Fruit fly (Drosophila melanogaster) whole organism, embryonic: ENCODE measurements around the gene CG33631.

Experiments used
- Ada2b ChIP-seq: fragments of 200-800 bp; sonication (Bioruptor generic); IDR thresholded peaks from 2 replicates; pipeline ENCODE4 v1.3.6; 2022; ENCODE audit warnings: missing biosample characterization, missing genetic modification characterization
- Atf6 ChIP-seq: fragments of 200-800 bp; sonication (Bioruptor generic); IDR thresholded peaks from 2 replicates; pipeline ENCODE4 v1.3.6; 2022; ENCODE audit warnings: missing biosample characterization, missing genetic modification characterization
- CG10462 ChIP-seq: fragments of 200-800 bp; sonication (Bioruptor generic); optimal IDR thresholded peaks from 2 replicates; lab custom pipeline; 2016; ENCODE audit warnings: missing biosample characterization, missing genetic modification characterization
- CG12071 ChIP-seq: fragments of 200-800 bp; sonication (Bioruptor generic); optimal IDR thresholded peaks from 3 replicates; lab custom pipeline; 2018; ENCODE audit warnings: missing biosample characterization, mild to moderate bottlenecking, missing genetic modification characterization
- CG12391 ChIP-seq: fragments of 200-800 bp; sonication (Bioruptor generic); optimal IDR thresholded peaks from 3 replicates; lab custom pipeline; 2018; ENCODE audit warnings: missing biosample characterization, mild to moderate bottlenecking, missing genetic modification characterization, moderate library complexity
- CG17385 ChIP-seq: fragments of 200-800 bp; sonication (Bioruptor generic); optimal IDR thresholded peaks from 3 replicates; lab custom pipeline; 2018; ENCODE audit warnings: missing biosample characterization, mild to moderate bottlenecking, missing genetic modification characterization
- CG17829 ChIP-seq: fragments of 200-800 bp; optimal IDR thresholded peaks from 2 replicates; lab custom pipeline; 2019; ENCODE audit warnings: missing biosample characterization, mild to moderate bottlenecking, missing genetic modification characterization, moderate library complexity
- CG2712 ChIP-seq: fragments of 200-800 bp; optimal IDR thresholded peaks from 3 replicates; lab custom pipeline; 2019; ENCODE audit warnings: missing biosample characterization, mild to moderate bottlenecking, missing genetic modification characterization, moderate library complexity
- CG3847 ChIP-seq: fragments of 200-800 bp; sonication (Bioruptor generic); IDR thresholded peaks from 2 replicates; pipeline ENCODE4 v1.3.6; 2022; ENCODE audit warnings: missing biosample characterization, missing genetic modification characterization
- CG5953 ChIP-seq: fragments of 200-800 bp; sonication (Bioruptor generic); IDR thresholded peaks from 2 replicates; pipeline ENCODE4 v1.3.6; 2022; ENCODE audit warnings: missing biosample characterization, missing genetic modification characterization
- CG6689 ChIP-seq: fragments of 200-800 bp; sonication (Bioruptor generic); IDR thresholded peaks from 2 replicates; pipeline ENCODE4 v1.3.6; 2022; ENCODE audit warnings: missing biosample characterization, missing genetic modification characterization
- CG6791 ChIP-seq: fragments of 200-800 bp; sonication (Bioruptor generic); IDR thresholded peaks from 3 replicates; pipeline ENCODE4 v1.3.6; 2022; ENCODE audit warnings: missing biosample characterization, missing genetic modification characterization; ENCODE audit not compliant: partially characterized antibody
- CG7786 ChIP-seq: fragments of 200-800 bp; sonication (Bioruptor generic); optimal IDR thresholded peaks from 2 replicates; lab custom pipeline; 2016; ENCODE audit warnings: missing biosample characterization, missing genetic modification characterization
- CG9437 ChIP-seq: fragments of 200-800 bp; sonication (Bioruptor generic); optimal IDR thresholded peaks from 2 replicates; lab custom pipeline; 2018; ENCODE audit warnings: missing biosample characterization, mild to moderate bottlenecking, missing genetic modification characterization
- CG9609 ChIP-seq: fragments of 200-800 bp; sonication (Bioruptor generic); optimal IDR thresholded peaks from 3 replicates; lab custom pipeline; 2016; ENCODE audit warnings: missing biosample characterization, missing genetic modification characterization
- Chrac-16 ChIP-seq: fragments of 200-800 bp; sonication (Bioruptor generic); optimal IDR thresholded peaks from 3 replicates; lab custom pipeline; 2016; ENCODE audit warnings: missing biosample characterization, missing genetic modification characterization
- Dad ChIP-seq: fragments of 200-800 bp; sonication (Bioruptor generic); optimal IDR thresholded peaks from 3 replicates; lab custom pipeline; 2016; ENCODE audit warnings: missing biosample characterization, missing genetic modification characterization
- Dbx ChIP-seq: fragments of 200-800 bp; sonication (Bioruptor generic); IDR thresholded peaks from 3 replicates; pipeline ENCODE4 v1.3.6; 2022; ENCODE audit warnings: missing biosample characterization, missing genetic modification characterization
- Deaf1 ChIP-seq: fragments of 200-800 bp; optimal IDR thresholded peaks from 3 replicates; lab custom pipeline; 2019; ENCODE audit warnings: missing biosample characterization, mild to moderate bottlenecking, missing genetic modification characterization, moderate library complexity
- Dll ChIP-seq: fragments of 200-800 bp; sonication (Bioruptor generic); IDR thresholded peaks from 4 replicates; pipeline ENCODE4 v1.3.6; 2022; ENCODE audit warnings: missing biosample characterization, missing genetic modification characterization; ENCODE audit not compliant: partially characterized antibody
- Doc3 ChIP-seq: fragments of 200-800 bp; sonication (Bioruptor generic); IDR thresholded peaks from 3 replicates; pipeline ENCODE4 v1.3.6; 2022; ENCODE audit warnings: missing biosample characterization, missing genetic modification characterization; ENCODE audit not compliant: partially characterized antibody
- Drgx ChIP-seq: fragments of 200-800 bp; sonication (Bioruptor generic); IDR thresholded peaks from 2 replicates; pipeline ENCODE4 v1.3.6; 2022; ENCODE audit warnings: missing biosample characterization, missing genetic modification characterization
- Ets65A ChIP-seq: fragments of 200-800 bp; sonication (Bioruptor generic); peaks from one replicate; lab custom pipeline; 2016; ENCODE audit warnings: missing biosample characterization, missing genetic modification characterization
- Hey ChIP-seq: fragments of 200-800 bp; sonication (Bioruptor generic); optimal IDR thresholded peaks from 3 replicates; lab custom pipeline; 2018; ENCODE audit warnings: missing biosample characterization, mild to moderate bottlenecking, missing genetic modification characterization
- Hmx ChIP-seq: fragments of 200-800 bp; sonication (Bioruptor generic); optimal IDR thresholded peaks from 2 replicates; lab custom pipeline; 2016; ENCODE audit warnings: missing biosample characterization, missing genetic modification characterization
- MESR4 ChIP-seq: fragments of 200-800 bp; sonication (Bioruptor generic); optimal IDR thresholded peaks from 2 replicates; lab custom pipeline; 2018; ENCODE audit warnings: missing biosample characterization, mild to moderate bottlenecking, missing genetic modification characterization, moderate library complexity
- Meics ChIP-seq: fragments of 200-800 bp; sonication (Bioruptor generic); optimal IDR thresholded peaks from 2 replicates; lab custom pipeline; 2017; ENCODE audit warnings: missing biosample characterization, mild to moderate bottlenecking, missing genetic modification characterization
- Nf-YA ChIP-seq: fragments of 200-800 bp; sonication (Bioruptor generic); IDR thresholded peaks from 2 replicates; pipeline ENCODE4 v1.3.6; 2022; ENCODE audit warnings: missing biosample characterization, missing genetic modification characterization
- amos ChIP-seq: fragments of 200-800 bp; sonication (Bioruptor generic); IDR thresholded peaks from 2 replicates; pipeline ENCODE4 v1.3.6; 2022; ENCODE audit warnings: missing biosample characterization, missing genetic modification characterization; ENCODE audit not compliant: partially characterized antibody
- bigmax ChIP-seq: fragments of 200-800 bp; sonication (Bioruptor generic); optimal IDR thresholded peaks from 2 replicates; lab custom pipeline; 2018; ENCODE audit warnings: missing biosample characterization, mild to moderate bottlenecking, missing genetic modification characterization
- crc ChIP-seq: fragments of 200-800 bp; sonication (Bioruptor generic); optimal IDR thresholded peaks from 2 replicates; lab custom pipeline; 2016; ENCODE audit warnings: missing biosample characterization, missing genetic modification characterization
- crp ChIP-seq, 2 experiments: fragments of 200-800 bp; sonication (Bioruptor generic); optimal IDR thresholded peaks; 2 replicates in 1 of 2; 3 replicates in 1 of 2; lab custom pipeline; 2017; ENCODE audit warnings: missing biosample characterization in 2 of 2, missing genetic modification characterization in 2 of 2, mild to moderate bottlenecking in 1 of 2, moderate library complexity in 1 of 2
- cwo ChIP-seq: fragments of 200-800 bp; sonication (Bioruptor generic); optimal IDR thresholded peaks from 3 replicates; lab custom pipeline; 2017; ENCODE audit warnings: missing biosample characterization, missing genetic modification characterization, mild to moderate bottlenecking, moderate library complexity, missing genetic modification reagents
- dan ChIP-seq: fragments of 200-800 bp; sonication (Bioruptor generic); IDR thresholded peaks from 2 replicates; pipeline ENCODE4 v1.3.6; 2022; ENCODE audit warnings: missing biosample characterization, missing genetic modification characterization
- dimm ChIP-seq: fragments of 200-800 bp; sonication (Bioruptor generic); IDR thresholded peaks from 2 replicates; pipeline ENCODE4 v1.3.6; 2022; ENCODE audit warnings: missing biosample characterization, missing genetic modification characterization
- ftz-f1 ChIP-seq: fragments of 200-800 bp; sonication (Bioruptor generic); optimal IDR thresholded peaks from 2 replicates; lab custom pipeline; 2016; ENCODE audit warnings: missing biosample characterization, missing genetic modification characterization
- gem ChIP-seq: fragments of 200-800 bp; sonication (Bioruptor generic); optimal IDR thresholded peaks from 2 replicates; lab custom pipeline; 2019; ENCODE audit warnings: missing biosample characterization, mild to moderate bottlenecking, missing genetic modification characterization, moderate library complexity
- gro ChIP-seq: fragments of 200-800 bp; sonication (Bioruptor generic); optimal IDR thresholded peaks from 2 replicates; lab custom pipeline; 2016; ENCODE audit warnings: missing biosample characterization, missing genetic modification characterization
- lbe ChIP-seq: fragments of 200-800 bp; sonication (Bioruptor generic); optimal IDR thresholded peaks from 2 replicates; lab custom pipeline; 2016; ENCODE audit warnings: missing biosample characterization, mild to moderate bottlenecking, missing genetic modification characterization
- onecut ChIP-seq: fragments of 200-800 bp; sonication (Bioruptor generic); IDR thresholded peaks from 2 replicates; pipeline ENCODE4 v1.3.6; 2022; ENCODE audit warnings: missing biosample characterization, missing genetic modification characterization
- p53 ChIP-seq: fragments of 200-800 bp; sonication (Bioruptor generic); optimal IDR thresholded peaks from 2 replicates; lab custom pipeline; 2016; ENCODE audit warnings: missing biosample characterization, missing genetic modification characterization
- sens ChIP-seq: fragments of 200-800 bp; sonication (Bioruptor generic); peaks from one replicate; lab custom pipeline; 2016; ENCODE audit warnings: missing biosample characterization, missing genetic modification characterization
- sob ChIP-seq: fragments of 200-800 bp; sonication (Bioruptor generic); IDR thresholded peaks from 2 replicates; pipeline ENCODE4 v1.3.6; 2022; ENCODE audit warnings: missing biosample characterization, missing genetic modification characterization
- tap ChIP-seq: fragments of 200-800 bp; optimal IDR thresholded peaks from 3 replicates; lab custom pipeline; 2019; ENCODE audit warnings: missing biosample characterization, mild to moderate bottlenecking, missing genetic modification characterization, moderate library complexity
- wor ChIP-seq: fragments of 200-800 bp; sonication (Bioruptor generic); IDR thresholded peaks from 2 replicates; pipeline ENCODE4 v1.3.6; 2022; ENCODE audit warnings: missing biosample characterization, missing genetic modification characterization

The CG33631 gene

DNA sequence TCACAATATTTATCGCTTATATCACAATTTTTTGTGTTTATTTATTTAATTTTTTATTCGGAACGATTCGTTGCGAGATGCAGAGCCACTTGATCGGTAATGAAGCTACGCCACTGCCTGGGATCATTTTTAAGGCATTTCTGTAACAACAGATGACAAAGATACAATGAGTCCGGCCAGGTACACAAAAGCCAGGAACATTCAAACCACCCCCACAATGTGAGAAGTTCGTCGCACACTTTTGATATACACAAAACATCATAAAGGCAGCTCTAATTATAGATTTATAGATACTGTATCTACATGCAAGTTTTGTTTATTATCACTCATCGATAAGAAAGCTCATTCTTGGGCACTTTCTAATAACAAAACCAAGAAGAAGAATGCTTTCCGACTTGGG, 38.8 kb upstream of the CG33631 start, which contains the start of gene CG31407:
CG31407 (minus strand) TSS at position 101 of the 400 bp plus-strand sequence.
- TF ChIP-seq tap (tag; lab: Kevin White, UChicago) (no peak), ftz-f1 (GFP tag; lab: Kevin White, UChicago) (no peak), onecut (no peak), sens (peak; percentile 65), gro (GFP tag; lab: Kevin White, UChicago) (no peak), Ada2b (no peak), CG2712 (tag; lab: Kevin White, UChicago) (no peak)
- TF ChIP-seq, all 482 proteins: peak for 1

DNA sequence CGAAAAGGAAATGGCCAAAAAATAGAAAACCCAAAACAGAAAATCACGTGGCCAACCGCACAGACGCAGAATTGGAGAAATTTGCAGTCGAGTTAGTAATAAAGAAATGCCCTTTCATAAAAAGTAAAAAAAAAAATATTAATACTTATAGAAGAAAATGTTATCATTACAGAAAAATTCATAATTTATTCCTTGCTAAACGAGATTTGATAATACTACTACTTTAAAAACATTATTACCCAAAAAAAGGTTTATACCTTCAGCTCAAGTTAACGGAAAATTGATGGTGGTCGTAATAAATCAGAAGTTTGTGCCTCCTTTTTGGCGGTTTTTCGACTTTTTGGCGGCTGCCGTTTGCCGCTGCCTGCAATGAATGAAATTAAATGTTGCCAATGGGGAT, 35.4 kb upstream of the CG33631 start:
- TF ChIP-seq Dll (GFP tag; lab: Robert Waterston, UW): no peak
- no peak for TF ChIP-seq CG3847
- TF ChIP-seq dimm: no peak
- no peak for TF ChIP-seq Dbx (GFP tag; lab: Robert Waterston, UW)
- TF ChIP-seq Drgx (GFP tag; lab: Robert Waterston, UW): peak; percentile 36; the same call in 1 of the 2 replicates
- no peak for TF ChIP-seq Deaf1 (tag; lab: Kevin White, UChicago)

DNA sequence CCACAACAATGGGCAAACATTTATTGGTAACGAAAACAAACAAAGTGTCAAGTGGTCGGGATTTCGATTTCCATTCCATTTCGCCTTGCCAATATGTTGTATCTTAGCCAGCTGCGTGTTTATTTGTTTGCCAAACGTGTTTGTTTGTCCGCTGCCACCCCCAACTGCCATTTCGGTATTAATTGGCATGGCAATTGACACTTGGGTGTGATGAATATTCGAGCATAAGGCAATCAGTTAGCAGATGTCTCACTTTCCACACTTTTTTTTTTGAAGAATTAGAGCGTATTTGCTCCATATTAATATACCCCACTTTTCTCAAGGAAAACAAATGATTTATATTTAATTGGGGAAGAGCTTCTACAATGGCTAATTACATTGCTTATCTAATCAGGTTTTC, 32.3 kb upstream of the CG33631 start:
- TF ChIP-seq Dad (GFP tag; lab: Kevin White, UChicago) (no peak), Atf6 (GFP tag; lab: Robert Waterston, UW) (peak; percentile 28; the same call in 1 of the 2 replicates), Doc3 (GFP tag; lab: Robert Waterston, UW) (no peak)

DNA sequence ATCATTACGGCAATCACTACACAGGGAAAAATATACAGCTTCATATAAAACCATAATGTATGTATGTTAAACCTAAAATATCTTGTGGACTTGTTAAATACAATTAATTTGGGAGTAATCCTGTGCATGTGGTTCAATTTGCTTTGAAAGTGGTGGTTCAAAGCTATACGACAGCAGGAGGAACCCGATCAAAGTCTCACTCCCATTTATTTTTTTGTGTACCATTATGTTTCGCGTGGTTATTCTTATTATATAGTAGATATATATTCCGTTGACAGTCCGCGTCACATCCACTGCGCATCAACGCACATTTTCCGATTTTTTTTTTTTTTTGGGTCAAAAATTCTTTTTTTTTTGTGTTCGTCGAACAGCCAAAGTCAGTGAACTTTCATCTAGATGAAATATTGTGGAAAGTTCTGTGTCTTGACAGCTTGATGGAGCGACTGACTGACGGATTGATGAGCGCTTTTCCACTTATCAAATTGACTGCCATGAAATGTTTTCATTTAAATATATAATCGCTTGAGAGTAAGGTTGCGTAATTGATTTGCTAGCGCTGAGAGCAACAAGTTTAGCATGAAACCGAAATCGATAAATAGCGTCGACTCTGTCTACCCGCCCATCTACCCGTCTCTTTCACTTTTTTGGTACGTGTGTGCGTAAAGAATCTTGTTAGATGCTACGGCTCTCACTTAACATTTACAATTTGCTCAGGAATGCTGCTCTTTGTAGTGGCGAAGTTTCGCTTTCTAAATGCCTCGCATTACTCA, 30.7 kb upstream of the CG33631 start:
- TF ChIP-seq crp (GFP tag; optimal IDR thresholded peaks at IDR 0.05; lab: Kevin White, UChicago) (no peak), p53 (GFP tag; lab: Kevin White, UChicago) (no peak), CG17385 (GFP tag; lab: Kevin White, UChicago) (peak; percentile 13), Nf-YA (GFP tag; lab: Robert Waterston, UW) (no peak), sob (no peak), CG5953 (GFP tag; lab: Robert Waterston, UW) (no peak), Hey (tag; lab: Kevin White, UChicago) (no peak), crc (GFP tag; lab: Kevin White, UChicago) (no peak), CG6689 (GFP tag; lab: Robert Waterston, UW) (no peak), Hmx (GFP tag; lab: Kevin White, UChicago) (no peak), amos (GFP tag; lab: Robert Waterston, UW) (no peak), wor (no peak), Chrac-16 (no peak), CG7786 (GFP tag; lab: Kevin White, UChicago) (no peak), CG10462 (GFP tag; lab: Kevin White, UChicago) (no peak), Meics (no peak), lbe (GFP tag; lab: Kevin White, UChicago) (no peak), Ets65A (GFP tag; lab: Kevin White, UChicago) (peak; percentile 80), MESR4 (GFP tag; lab: Kevin White, UChicago) (no peak), CG12391 (tag; lab: Kevin White, UChicago) (peak; percentile 19), gem (peak; percentile 35), CG9437 (no peak), cwo (GFP tag; lab: Kevin White, UChicago) (no peak), tap (tag; lab: Kevin White, UChicago) (peak; percentile 8), CG17829 (tag; lab: Kevin White, UChicago) (peak; percentile 18), CG6791 (GFP tag; lab: Robert Waterston, UW) (no peak), bigmax (no peak), CG9609 (GFP tag; lab: Kevin White, UChicago) (no peak), dan (no peak), CG3847 (no peak), CG12071 (no peak)
